Fruit fly (Drosophila melanogaster): ENCODE data around the gene kel.
A peak's percentile ranks its signal among the peaks of the same experiment; 100 is the strongest.

The kel gene

dm6 chr2L:18150393-18151133 lies 12.7 kb upstream of the kel start:
- peak; percentile 44 for TF ChIP-seq CG32264 (GFP tag; optimal IDR thresholded peaks at IDR 0.05)
- peak; percentile 40 for TF ChIP-seq Hnf4 (GFP tag; optimal IDR thresholded peaks at IDR 0.05)
- no peak for TF ChIP-seq jim (GFP tag; optimal IDR thresholded peaks at IDR 0.05)
- no peak for TF ChIP-seq CG9705 (GFP tag; optimal IDR thresholded peaks at IDR 0.05)
- no peak for TF ChIP-seq lola (GFP tag; optimal IDR thresholded peaks at IDR 0.05)
- TF ChIP-seq ey (GFP tag; optimal IDR thresholded peaks at IDR 0.05), result peak; percentile 66
- TF ChIP-seq foxo (GFP tag; optimal IDR thresholded peaks at IDR 0.05), result peak in 1 of 2 experiments; percentile 70
- TF ChIP-seq Jra (GFP tag; optimal IDR thresholded peaks at IDR 0.05), result peak; percentile 18
- peak; percentile 35 for TF ChIP-seq sv (GFP tag; optimal IDR thresholded peaks at IDR 0.05)
- TF ChIP-seq OdsH (GFP tag; optimal IDR thresholded peaks at IDR 0.05), result peak; percentile 63
- TF ChIP-seq CrebA (GFP tag; optimal IDR thresholded peaks at IDR 0.05; ENCODE audit: borderline replicate concordance), result peak; percentile 24
- TF ChIP-seq dl (GFP tag; optimal IDR thresholded peaks at IDR 0.05; ENCODE audit: insufficient read depth in 1 of 2, partially characterized antibody in 2 of 2), result no peak
- TF ChIP-seq Mio (GFP tag; optimal IDR thresholded peaks at IDR 0.05), result no peak
- TF ChIP-seq brk (GFP tag; optimal IDR thresholded peaks at IDR 0.05), result no peak
- TF ChIP-seq HLH106 (tag; optimal IDR thresholded peaks at IDR 0.05), result peak; percentile 20
- no peak for TF ChIP-seq Abd-B (GFP tag; optimal IDR thresholded peaks at IDR 0.05)
- peak; percentile 62 for TF ChIP-seq h (GFP tag; optimal IDR thresholded peaks at IDR 0.05)
- no peak for TF ChIP-seq dmrt93B (GFP tag; optimal IDR thresholded peaks at IDR 0.05)
- peak; percentile 80 for TF ChIP-seq woc (GFP tag; optimal IDR thresholded peaks at IDR 0.05)
- TF ChIP-seq rgr (GFP tag; optimal IDR thresholded peaks at IDR 0.05), result peak; percentile 42
- peak; percentile 6 for TF ChIP-seq Sp1 (GFP tag; optimal IDR thresholded peaks at IDR 0.05)
- peak; percentile 81 for TF ChIP-seq fru (GFP tag; optimal IDR thresholded peaks at IDR 0.05)
- TF ChIP-seq Hr83 (GFP tag; optimal IDR thresholded peaks at IDR 0.05; ENCODE audit: poor library complexity, severe bottlenecking), result peak; percentile 86
- TF ChIP-seq Rel (GFP tag; optimal IDR thresholded peaks at IDR 0.05), result no peak
- TF ChIP-seq Rel (tag; optimal IDR thresholded peaks at IDR 0.05), result peak; percentile 48
- TF ChIP-seq sage (GFP tag; optimal IDR thresholded peaks at IDR 0.05), result no peak
- peak; percentile 58 for TF ChIP-seq br (GFP tag; optimal IDR thresholded peaks at IDR 0.05)
- no peak for TF ChIP-seq dsf (GFP tag; optimal IDR thresholded peaks at IDR 0.05; ENCODE audit: borderline replicate concordance)
- no peak for TF ChIP-seq GATAd (GFP tag; optimal IDR thresholded peaks at IDR 0.05)
- no peak for TF ChIP-seq pan (optimal IDR thresholded peaks at IDR 0.05)
- TF ChIP-seq N (GFP tag; optimal IDR thresholded peaks at IDR 0.05), result peak; percentile 15
- no peak for TF ChIP-seq tai (GFP tag; optimal IDR thresholded peaks at IDR 0.05)
- TF ChIP-seq Myc (optimal IDR thresholded peaks at IDR 0.05), result no peak
- TF ChIP-seq Hr78 (GFP tag; optimal IDR thresholded peaks at IDR 0.05), result no peak
- TF ChIP-seq Dfd (GFP tag; optimal IDR thresholded peaks at IDR 0.05), result no peak
- no peak for TF ChIP-seq usp (GFP tag; optimal IDR thresholded peaks at IDR 0.05)
- no peak for TF ChIP-seq Vsx2 (GFP tag; optimal IDR thresholded peaks at IDR 0.05; ENCODE audit: partially characterized antibody)
- peak; percentile 34 for TF ChIP-seq psq (GFP tag; optimal IDR thresholded peaks at IDR 0.05)
- TF ChIP-seq Dif (GFP tag; optimal IDR thresholded peaks at IDR 0.05; ENCODE audit: partially characterized antibody), result no peak

dm6 chr2L:18149903-18150302 lies 12.0 kb upstream of the kel start:
- TF ChIP-seq br (GFP tag; optimal IDR thresholded peaks at IDR 0.05) (no peak), CrebA (GFP tag; optimal IDR thresholded peaks at IDR 0.05; ENCODE audit: borderline replicate concordance) (no peak), usp (GFP tag; optimal IDR thresholded peaks at IDR 0.05) (no peak), woc (GFP tag; optimal IDR thresholded peaks at IDR 0.05) (no peak), Jra (GFP tag; optimal IDR thresholded peaks at IDR 0.05) (no peak), ey (GFP tag; optimal IDR thresholded peaks at IDR 0.05) (no peak), Myc (optimal IDR thresholded peaks at IDR 0.05) (no peak), rgr (GFP tag; optimal IDR thresholded peaks at IDR 0.05) (no peak), N (GFP tag; optimal IDR thresholded peaks at IDR 0.05) (no peak), Vsx2 (GFP tag; optimal IDR thresholded peaks at IDR 0.05; ENCODE audit: partially characterized antibody) (no peak), pan (optimal IDR thresholded peaks at IDR 0.05) (no peak), sv (GFP tag; optimal IDR thresholded peaks at IDR 0.05) (no peak), fru (GFP tag; optimal IDR thresholded peaks at IDR 0.05) (no peak), CG9705 (GFP tag; optimal IDR thresholded peaks at IDR 0.05) (no peak), CG32264 (GFP tag; optimal IDR thresholded peaks at IDR 0.05) (no peak), h (GFP tag; optimal IDR thresholded peaks at IDR 0.05) (no peak), Hr78 (GFP tag; optimal IDR thresholded peaks at IDR 0.05) (no peak), tai (GFP tag; optimal IDR thresholded peaks at IDR 0.05) (no peak)
